Fruit fly (Drosophila melanogaster) whole organism, embryonic: ENCODE measurements around the gene sky.
A peak's percentile ranks its signal among the peaks of the same experiment; 100 is the strongest.

Source experiments
- Asciz ChIP-seq: fragments of 200-800 bp; sonication (Bioruptor generic); optimal IDR thresholded peaks from 2 replicates; lab custom pipeline; 2017; ENCODE audit warnings: missing biosample characterization, mild to moderate bottlenecking, missing genetic modification characterization, missing genetic modification reagents
- Atf-2 ChIP-seq: fragments of 200-800 bp; sonication (Bioruptor generic); optimal IDR thresholded peaks from 2 replicates; lab custom pipeline; 2016; ENCODE audit warnings: missing biosample characterization, missing genetic modification characterization
- Awh ChIP-seq: fragments of 200-800 bp; sonication (Bioruptor generic); IDR thresholded peaks from 2 replicates; pipeline ENCODE4, ENCODE4 v1.3.6; 2022; ENCODE audit warnings: missing biosample characterization, missing genetic modification characterization
- CG11093 ChIP-seq: fragments of 200-800 bp; sonication (Bioruptor generic); IDR thresholded peaks from 3 replicates; pipeline ENCODE4 v1.3.6; 2022; ENCODE audit warnings: missing biosample characterization, missing genetic modification characterization
- CG12391 ChIP-seq: fragments of 200-800 bp; sonication (Bioruptor generic); optimal IDR thresholded peaks from 3 replicates; lab custom pipeline; 2018; ENCODE audit warnings: missing biosample characterization, mild to moderate bottlenecking, missing genetic modification characterization, moderate library complexity
- CG13894 ChIP-seq: fragments of 200-800 bp; sonication (Bioruptor generic); optimal IDR thresholded peaks from 3 replicates; lab custom pipeline; 2018; ENCODE audit warnings: missing biosample characterization, mild to moderate bottlenecking, missing genetic modification characterization, moderate library complexity
- CG17359 ChIP-seq: fragments of 200-800 bp; sonication (Bioruptor generic); optimal IDR thresholded peaks from 3 replicates; lab custom pipeline; 2018; ENCODE audit warnings: missing biosample characterization, mild to moderate bottlenecking, missing genetic modification characterization, moderate library complexity
- CG17385 ChIP-seq: fragments of 200-800 bp; sonication (Bioruptor generic); optimal IDR thresholded peaks from 3 replicates; lab custom pipeline; 2018; ENCODE audit warnings: missing biosample characterization, mild to moderate bottlenecking, missing genetic modification characterization
- CG30431 ChIP-seq: fragments of 200-800 bp; sonication (Bioruptor generic); optimal IDR thresholded peaks from 2 replicates; lab custom pipeline; 2017; ENCODE audit warnings: missing biosample characterization, missing genetic modification characterization
- CG34422 ChIP-seq: fragments of 200-800 bp; sonication (Bioruptor generic); IDR thresholded peaks from 3 replicates; pipeline ENCODE4 v1.3.6; 2022; ENCODE audit warnings: missing biosample characterization, missing genetic modification characterization
- CG4424 ChIP-seq: fragments of 200-800 bp; sonication (Bioruptor generic); optimal IDR thresholded peaks from 3 replicates; lab custom pipeline; 2016; ENCODE audit warnings: missing biosample characterization, missing genetic modification characterization
- CG4617 ChIP-seq: fragments of 200-800 bp; sonication (Bioruptor generic); optimal IDR thresholded peaks from 3 replicates; lab custom pipeline; 2016; ENCODE audit warnings: missing biosample characterization, missing genetic modification characterization, borderline replicate concordance
- CG6683 ChIP-seq: fragments of 200-800 bp; sonication (Bioruptor generic); optimal IDR thresholded peaks from 2 replicates; lab custom pipeline; 2017; ENCODE audit warnings: missing biosample characterization, mild to moderate bottlenecking, missing genetic modification characterization, missing genetic modification reagents
- CG6765 ChIP-seq: fragments of 200-800 bp; sonication (Bioruptor generic); optimal IDR thresholded peaks from 3 replicates; lab custom pipeline; 2017; ENCODE audit warnings: missing biosample characterization, mild to moderate bottlenecking, missing genetic modification characterization
- CG6813 ChIP-seq: fragments of 200-800 bp; sonication (Bioruptor generic); optimal IDR thresholded peaks from 2 replicates; lab custom pipeline; 2017; ENCODE audit warnings: missing biosample characterization, missing genetic modification characterization, mild to moderate bottlenecking, moderate library complexity, missing genetic modification reagents
- CG7556 ChIP-seq: fragments of 200-800 bp; sonication (Bioruptor generic); optimal IDR thresholded peaks from 2 replicates; lab custom pipeline; 2017; ENCODE audit warnings: missing biosample characterization, mild to moderate bottlenecking, missing genetic modification characterization
- CG7987 ChIP-seq: fragments of 200-800 bp; sonication (Bioruptor generic); optimal IDR thresholded peaks from 2 replicates; lab custom pipeline; 2018; ENCODE audit warnings: missing biosample characterization, mild to moderate bottlenecking, missing genetic modification characterization, moderate library complexity
- CTCF ChIP-seq: fragments of 200-800 bp; sonication (Bioruptor generic); optimal IDR thresholded peaks from 2 replicates; lab custom pipeline; 2017; ENCODE audit warnings: missing biosample characterization, mild to moderate bottlenecking, missing genetic modification characterization, moderate library complexity
- Dad ChIP-seq: fragments of 200-800 bp; sonication (Bioruptor generic); optimal IDR thresholded peaks from 3 replicates; lab custom pipeline; 2016; ENCODE audit warnings: missing biosample characterization, missing genetic modification characterization
- Dip2 ChIP-seq: fragments of 200-800 bp; sonication (Bioruptor generic); IDR thresholded peaks from 2 replicates; pipeline ENCODE4 v1.3.6; 2022; ENCODE audit warnings: missing biosample characterization, missing genetic modification characterization
- Doc2 ChIP-seq: fragments of 200-800 bp; sonication (Bioruptor generic); IDR thresholded peaks from 2 replicates; pipeline ENCODE4 v1.3.6; 2022; ENCODE audit warnings: missing biosample characterization, missing genetic modification characterization
- Elba2 ChIP-seq: fragments of 200-800 bp; sonication (Bioruptor generic); optimal IDR thresholded peaks from 3 replicates; lab custom pipeline; 2016; ENCODE audit warnings: missing biosample characterization, missing genetic modification characterization
- Gug ChIP-seq: fragments of 200-800 bp; sonication (Bioruptor generic); IDR thresholded peaks from 4 replicates; pipeline ENCODE4 v1.3.6; 2022; ENCODE audit warnings: missing biosample characterization, missing genetic modification characterization
- H15 ChIP-seq: fragments of 200-800 bp; sonication (Bioruptor generic); IDR thresholded peaks from 3 replicates; pipeline ENCODE4 v1.3.6; 2022; ENCODE audit warnings: missing biosample characterization, missing genetic modification characterization
- HmgD ChIP-seq: fragments of 200-800 bp; sonication (Bioruptor generic); optimal IDR thresholded peaks from 3 replicates; lab custom pipeline; 2016; ENCODE audit warnings: missing biosample characterization, missing genetic modification characterization
- Hr3 ChIP-seq: fragments of 200-800 bp; sonication (Bioruptor generic); optimal IDR thresholded peaks from 3 replicates; lab custom pipeline; 2016; ENCODE audit warnings: missing biosample characterization, missing genetic modification characterization
- Kr ChIP-seq: fragments of 200-800 bp; sonication (Bioruptor generic); optimal IDR thresholded peaks from 2 replicates; lab custom pipeline; 2017; ENCODE audit warnings: missing biosample characterization, mild to moderate bottlenecking, missing genetic modification characterization
- NFAT ChIP-seq: fragments of 200-800 bp; sonication (Bioruptor generic); IDR thresholded peaks from 2 replicates; pipeline ENCODE4 v1.3.6; 2022; ENCODE audit warnings: missing biosample characterization, missing genetic modification characterization
- NfI ChIP-seq: fragments of 200-800 bp; sonication (Bioruptor generic); optimal IDR thresholded peaks from 3 replicates; lab custom pipeline; 2018; ENCODE audit warnings: missing biosample characterization, mild to moderate bottlenecking, missing genetic modification characterization, moderate library complexity
- Sox102F ChIP-seq: fragments of 200-800 bp; sonication (Bioruptor generic); optimal IDR thresholded peaks from 2 replicates; lab custom pipeline; 2018; ENCODE audit warnings: missing biosample characterization, mild to moderate bottlenecking, missing genetic modification characterization, moderate library complexity
- TFAM ChIP-seq: fragments of 200-800 bp; sonication (Bioruptor generic); optimal IDR thresholded peaks from 2 replicates; lab custom pipeline; 2017; ENCODE audit warnings: missing biosample characterization, missing genetic modification characterization, inconsistent platforms
- ab ChIP-seq: fragments of 200-800 bp; sonication (Bioruptor generic); optimal IDR thresholded peaks from 2 replicates; lab custom pipeline; 2016; ENCODE audit warnings: missing biosample characterization, missing genetic modification characterization
- ara ChIP-seq: fragments of 200-800 bp; sonication (Bioruptor generic); IDR thresholded peaks from 2 replicates; pipeline ENCODE4 v1.3.6; 2022; ENCODE audit warnings: missing biosample characterization, missing genetic modification characterization
- bab2 ChIP-seq: fragments of 200-800 bp; sonication (Bioruptor generic); optimal IDR thresholded peaks from 2 replicates; lab custom pipeline; 2016; ENCODE audit warnings: missing biosample characterization, missing genetic modification characterization
- bbx ChIP-seq: fragments of 200-800 bp; sonication (Bioruptor generic); IDR thresholded peaks from 2 replicates; pipeline ENCODE4 v1.3.6; 2022; ENCODE audit warnings: missing biosample characterization, missing genetic modification characterization; ENCODE audit not compliant: partially characterized antibody
- br ChIP-seq: fragments of >200 bp; optimal IDR thresholded peaks from 2 replicates; lab custom pipeline; 2017
- cad ChIP-seq: fragments of >200 bp; optimal IDR thresholded peaks from 2 replicates; lab custom pipeline; 2017; ENCODE audit warnings: missing biosample characterization, missing genetic modification characterization
- cg ChIP-seq: fragments of 200-800 bp; sonication (Bioruptor generic); optimal IDR thresholded peaks from 3 replicates; lab custom pipeline; 2019; ENCODE audit warnings: missing biosample characterization, mild to moderate bottlenecking, missing genetic modification characterization, moderate library complexity
- chif ChIP-seq, 2 experiments: fragments of 200-800 bp; sonication (Bioruptor generic); optimal IDR thresholded peaks; 3 replicates each; lab custom pipeline; 2016; ENCODE audit warnings: missing biosample characterization in 2 of 2, missing genetic modification characterization in 2 of 2
- cwo ChIP-seq: fragments of 200-800 bp; sonication (Bioruptor generic); optimal IDR thresholded peaks from 3 replicates; lab custom pipeline; 2017; ENCODE audit warnings: missing biosample characterization, missing genetic modification characterization, mild to moderate bottlenecking, moderate library complexity, missing genetic modification reagents
- dm ChIP-seq: fragments of 200-800 bp; sonication (Bioruptor generic); optimal IDR thresholded peaks from 3 replicates; lab custom pipeline; 2016; ENCODE audit warnings: missing biosample characterization, missing genetic modification characterization
- fd102C ChIP-seq: fragments of 200-800 bp; sonication (Bioruptor generic); optimal IDR thresholded peaks from 2 replicates; lab custom pipeline; 2018; ENCODE audit warnings: missing biosample characterization, mild to moderate bottlenecking, missing genetic modification characterization, moderate library complexity
- gt ChIP-seq: fragments of 200-800 bp; sonication (Bioruptor generic); IDR thresholded peaks from 2 replicates; pipeline ENCODE4 v1.3.6; 2022; ENCODE audit warnings: missing biosample characterization, missing genetic modification characterization
- her ChIP-seq: fragments of 200-800 bp; sonication (Bioruptor generic); optimal IDR thresholded peaks from 2 replicates; lab custom pipeline; 2016; ENCODE audit warnings: missing biosample characterization, missing genetic modification characterization
- jing ChIP-seq: fragments of 200-800 bp; sonication (Bioruptor generic); optimal IDR thresholded peaks from 2 replicates; lab custom pipeline; 2018; ENCODE audit warnings: missing biosample characterization, mild to moderate bottlenecking, missing genetic modification characterization
- knrl ChIP-seq: fragments of 200-800 bp; sonication (Bioruptor generic); IDR thresholded peaks from 3 replicates; pipeline ENCODE4 v1.3.6; 2022; ENCODE audit warnings: missing biosample characterization, missing genetic modification characterization; ENCODE audit not compliant: partially characterized antibody
- onecut ChIP-seq: fragments of 200-800 bp; sonication (Bioruptor generic); IDR thresholded peaks from 2 replicates; pipeline ENCODE4 v1.3.6; 2022; ENCODE audit warnings: missing biosample characterization, missing genetic modification characterization
- rib ChIP-seq: fragments of 200-800 bp; sonication (Bioruptor generic); IDR thresholded peaks from 2 replicates; pipeline ENCODE4 v1.3.6; 2022; ENCODE audit warnings: missing biosample characterization, missing genetic modification characterization
- run ChIP-seq: fragments of 200-800 bp; sonication (Bioruptor generic); optimal IDR thresholded peaks from 3 replicates; lab custom pipeline; 2018; ENCODE audit warnings: missing biosample characterization, mild to moderate bottlenecking, missing genetic modification characterization
- sqz ChIP-seq: fragments of 200-800 bp; sonication (Bioruptor generic); optimal IDR thresholded peaks from 3 replicates; lab custom pipeline; 2018; ENCODE audit warnings: missing biosample characterization, mild to moderate bottlenecking, missing genetic modification characterization
- stc ChIP-seq: fragments of 200-800 bp; sonication (Bioruptor generic); IDR thresholded peaks from 2 replicates; pipeline ENCODE4 v1.3.6; 2022; ENCODE audit warnings: missing biosample characterization, missing genetic modification characterization
- tin ChIP-seq: fragments of 200-800 bp; sonication (Bioruptor generic); optimal IDR thresholded peaks from 3 replicates; lab custom pipeline; 2016; ENCODE audit warnings: missing biosample characterization, missing genetic modification characterization
- zen2 ChIP-seq: fragments of 200-800 bp; sonication (Bioruptor generic); IDR thresholded peaks from 3 replicates; pipeline ENCODE4 v1.3.6; 2022; ENCODE audit warnings: missing biosample characterization, missing genetic modification characterization; ENCODE audit not compliant: partially characterized antibody

sky gene

DNA sequence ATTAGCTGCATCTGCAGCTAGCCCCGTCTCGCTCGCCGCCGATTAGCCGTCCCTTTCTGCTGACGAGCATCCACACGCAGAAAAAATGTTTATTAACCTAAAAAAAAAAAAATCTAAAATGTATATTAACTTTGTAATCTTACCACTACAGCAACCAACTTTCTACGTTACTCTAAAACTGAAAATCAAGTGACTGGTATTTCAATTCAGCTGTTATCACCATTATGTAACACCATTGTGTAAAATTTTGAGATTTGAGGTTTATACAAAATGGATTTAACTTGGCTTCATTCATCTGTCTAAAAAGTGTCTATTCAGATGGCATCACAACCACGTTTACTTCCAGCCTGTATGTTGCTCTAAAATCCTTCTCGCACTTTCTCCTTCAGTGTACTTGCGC is 17.7 kb upstream of the sky start (continued):
- TF ChIP-seq CG6813 (GFP tag; lab: Kevin White, UChicago) (no peak), CG7556 (GFP tag; lab: Kevin White, UChicago) (peak; percentile 26), dm (GFP tag; lab: Kevin White, UChicago) (no peak), onecut (GFP tag; lab: Robert Waterston, UW) (no peak), Hr3 (GFP tag; lab: Kevin White, UChicago) (peak; percentile 24), Asciz (GFP tag; lab: Kevin White, UChicago) (no peak), Kr (GFP tag; lab: Kevin White, UChicago) (no peak), zen2 (GFP tag; lab: Robert Waterston, UW) (no peak), cad (no peak), ara (GFP tag; lab: Robert Waterston, UW) (no peak), ab (GFP tag; lab: Kevin White, UChicago) (no peak), CG6683 (no peak), TFAM (GFP tag; lab: Kevin White, UChicago) (no peak), run (tag; lab: Kevin White, UChicago) (no peak), NFAT (GFP tag; lab: Robert Waterston, UW) (no peak), Gug (no peak), CG34422 (no peak), CG30431 (GFP tag; lab: Kevin White, UChicago) (no peak), CG17359 (tag; lab: Kevin White, UChicago) (no peak), rib (no peak), Dad (GFP tag; lab: Kevin White, UChicago) (no peak), H15 (GFP tag; lab: Robert Waterston, UW) (no peak), knrl (GFP tag; lab: Robert Waterston, UW) (no peak), Sox102F (peak; percentile 35), CG4617 (no peak), jing (GFP tag; lab: Kevin White, UChicago) (no peak), gt (GFP tag; lab: Robert Waterston, UW) (no peak), sqz (GFP tag; lab: Kevin White, UChicago) (no peak), her (GFP tag; lab: Kevin White, UChicago) (no peak), HmgD (no peak), chif (GFP tag; optimal IDR thresholded peaks at IDR 0.05; lab: Kevin White, UChicago) (peak in 1 of 2 experiments; percentile 2), bbx (GFP tag; lab: Robert Waterston, UW) (no peak), bab2 (GFP tag; lab: Kevin White, UChicago) (no peak), Doc2 (no peak), CG12391 (tag; lab: Kevin White, UChicago) (peak; percentile 9), CG11093 (no peak), CG6765 (GFP tag; lab: Kevin White, UChicago) (no peak), Elba2 (GFP tag; lab: Kevin White, UChicago) (no peak), CG7987 (GFP tag; lab: Kevin White, UChicago) (no peak), CTCF (no peak), fd102C (GFP tag; lab: Kevin White, UChicago) (no peak), Dip2 (GFP tag; lab: Robert Waterston, UW) (no peak), Atf-2 (GFP tag; lab: Kevin White, UChicago) (no peak), cg (GFP tag; lab: Kevin White, UChicago) (no peak), br (lab: Kevin White, UChicago) (no peak), Awh (GFP tag; lab: Robert Waterston, UW) (no peak), tin (no peak), CG17385 (no peak), cwo (no peak), stc (GFP tag; lab: Robert Waterston, UW) (no peak), CG4424 (peak; percentile 26), CG13894 (tag; lab: Kevin White, UChicago) (no peak), NfI (GFP tag; lab: Kevin White, UChicago) (no peak)
